Worm (Caenorhabditis elegans): Measurements from ENCODE around the gene M110.9.

ce11 chrII:8269351-8269750 lies 38.3 kb downstream of the M110.9 start, which contains the start of gene K01C8.2:
- no peak for TF ChIP-seq lin-39 (tag; optimal IDR thresholded peaks at IDR 0.05)
- no peak for TF ChIP-seq mep-1 (tag; optimal IDR thresholded peaks at IDR 0.05)
- no peak for TF ChIP-seq ceh-8 (GFP tag; optimal IDR thresholded peaks at IDR 0.05)
- TF ChIP-seq nhr-11 (tag; optimal IDR thresholded peaks at IDR 0.05) = no peak
- TF ChIP-seq aly-2 (tag; optimal IDR thresholded peaks at IDR 0.05) = no peak
- TF ChIP-seq ceh-82 (tag; optimal IDR thresholded peaks at IDR 0.05) = no peak
- no peak for TF ChIP-seq snpc-4 (tag; optimal IDR thresholded peaks at IDR 0.05)
- no peak for TF ChIP-seq rnt-1 (tag; optimal IDR thresholded peaks at IDR 0.05)
- TF ChIP-seq hlh-4 (tag; optimal IDR thresholded peaks at IDR 0.05) = no peak
- no peak for TF ChIP-seq pqm-1 (tag; optimal IDR thresholded peaks at IDR 0.05)
- no peak for TF ChIP-seq sox-4 (tag; optimal IDR thresholded peaks at IDR 0.05)
- no peak for TF ChIP-seq ztf-4 (tag; optimal IDR thresholded peaks at IDR 0.05)
- no peak for TF ChIP-seq nhr-90 (tag; optimal IDR thresholded peaks at IDR 0.05; ENCODE audit: poor library complexity)

Data from whole organism, L1 larva.